Worm (Caenorhabditis elegans): ENCODE results near the gene F21F8.5.

F21F8.5 gene

DNA sequence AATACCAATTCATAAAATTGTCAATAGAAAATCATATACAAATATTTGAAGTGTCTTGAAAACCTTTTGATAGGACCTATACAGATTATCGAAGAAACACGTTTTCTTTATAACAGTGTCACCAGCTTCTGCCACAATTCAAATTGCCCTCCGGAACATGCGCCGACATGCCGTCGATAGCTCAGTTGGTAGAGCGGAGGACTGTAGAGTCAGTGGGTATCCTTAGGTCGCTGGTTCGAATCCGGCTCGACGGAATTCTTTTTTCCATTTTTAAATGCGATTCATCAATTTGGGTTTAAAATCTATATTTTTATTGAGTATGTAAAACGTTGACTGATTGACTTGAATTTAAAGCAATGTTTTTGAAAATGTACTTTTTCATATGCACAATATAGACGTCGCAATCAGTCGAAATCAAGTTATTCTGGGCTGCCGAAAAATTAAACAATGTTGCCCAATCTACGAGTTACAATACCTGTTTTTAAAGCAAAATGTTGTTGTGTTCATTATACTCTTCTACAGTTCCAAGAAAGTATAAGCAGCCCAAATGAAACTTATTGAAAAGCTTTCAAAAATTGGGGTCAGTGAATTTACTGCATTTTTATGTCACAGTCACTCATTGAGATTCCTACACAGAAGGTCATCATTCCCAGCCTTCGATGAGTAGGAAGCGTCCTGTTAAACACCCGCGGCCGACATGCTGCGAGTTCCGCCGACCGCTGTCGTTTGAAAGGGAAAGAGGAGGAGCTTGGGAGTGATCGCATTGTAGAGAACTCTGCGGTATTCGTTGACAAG lies 18.6 kb downstream of the F21F8.5 start (continued):
- TF ChIP-seq F26F4.8 (GFP tag; conservative IDR thresholded peaks at IDR 0.05) (0 out of 2 replicates have a peak, but pooled peaks have one; percentile 33), F49E8.2 (tag; optimal IDR thresholded peaks at IDR 0.05; ENCODE audit: borderline replicate concordance) (peak; percentile 92), ceh-32 (tag; optimal IDR thresholded peaks at IDR 0.05; ENCODE audit: poor library complexity) (no peak), Y105C5A.15 (GFP tag; IDR thresholded peaks at IDR 0.05) (no peak), unc-130 (GFP tag; optimal IDR thresholded peaks at IDR 0.05) (peak; percentile 29), unc-39 (tag; optimal IDR thresholded peaks at IDR 0.05) (no peak), ZK546.5 (tag; optimal IDR thresholded peaks at IDR 0.05) (no peak), ztf-11 (tag; optimal IDR thresholded peaks at IDR 0.05) (no peak), pha-4 (GFP tag; IDR thresholded peaks at IDR 0.05) (peak; percentile 57; the same call in 1 of the 2 replicates), pha-4 (tag; optimal IDR thresholded peaks at IDR 0.05) (no peak), R02D3.7 (tag; optimal IDR thresholded peaks at IDR 0.05) (peak; percentile 16), lin-38 (GFP tag; IDR thresholded peaks at IDR 0.05) (peak; percentile 57), nhr-28 (tag; optimal IDR thresholded peaks at IDR 0.05) (no peak), egl-43 (GFP tag; IDR thresholded peaks at IDR 0.05) (no peak; the same call in none of the 2 replicates), ama-1 (optimal IDR thresholded peaks at IDR 0.05) (peak; percentile 97), nhr-111 (GFP tag; optimal IDR thresholded peaks at IDR 0.05) (peak; percentile 54), zfp-3 (GFP tag; conservative IDR thresholded peaks at IDR 0.05) (no peak), cey-2 (tag; optimal IDR thresholded peaks at IDR 0.05; ENCODE audit: borderline replicate concordance, insufficient read depth) (no peak), spr-3 (GFP tag; optimal IDR thresholded peaks at IDR 0.05) (no peak), lin-13 (GFP tag; optimal IDR thresholded peaks at IDR 0.05) (peak; percentile 72), dpl-1 (GFP tag; optimal IDR thresholded peaks at IDR 0.05) (no peak), lsy-2 (tag; optimal IDR thresholded peaks at IDR 0.05) (peak in 1 of 2 experiments; percentile 65), arid-1 (GFP tag; conservative IDR thresholded peaks at IDR 0.05) (peak; percentile 36; the same call in 1 of the 2 replicates), madf-5 (GFP tag; IDR thresholded peaks at IDR 0.05) (no peak), mes-2 (tag; optimal IDR thresholded peaks at IDR 0.05; ENCODE audit: poor library complexity, severe bottlenecking) (peak; percentile 87), nhr-76 (tag; optimal IDR thresholded peaks at IDR 0.05) (no peak), spr-1 (tag; optimal IDR thresholded peaks at IDR 0.05) (no peak), zip-2 (tag; optimal IDR thresholded peaks at IDR 0.05) (peak; percentile 25), skn-1 (tag; optimal IDR thresholded peaks at IDR 0.05) (no peak), lin-39 (tag; optimal IDR thresholded peaks at IDR 0.05) (no peak), lim-7 (GFP tag; IDR thresholded peaks at IDR 0.05) (0 out of 2 replicates have a peak, but pooled peaks have one; percentile 43), ztf-7 (tag; optimal IDR thresholded peaks at IDR 0.05) (no peak), zag-1 (tag; optimal IDR thresholded peaks at IDR 0.05) (no peak), zfp-2 (tag; optimal IDR thresholded peaks at IDR 0.05) (no peak), dmd-6 (GFP tag; IDR thresholded peaks at IDR 0.05) (peak; percentile 41), Y5F2A.4 (GFP tag; optimal IDR thresholded peaks at IDR 0.05) (no peak), nhr-102 (tag; optimal IDR thresholded peaks at IDR 0.05) (no peak), mxl-2 (GFP tag; conservative IDR thresholded peaks at IDR 0.05) (no peak), fos-1 (tag; optimal IDR thresholded peaks at IDR 0.05) (no peak), T20F7.1 (GFP tag; optimal IDR thresholded peaks at IDR 0.05) (peak; percentile 53), sdz-12 (GFP tag; optimal IDR thresholded peaks at IDR 0.05) (no peak), nhr-48 (tag; optimal IDR thresholded peaks at IDR 0.05) (peak; percentile 73), madf-9 (GFP tag; conservative IDR thresholded peaks at IDR 0.05) (no peak), F37D6.2 (tag; optimal IDR thresholded peaks at IDR 0.05) (no peak), lin-1 (GFP tag; IDR thresholded peaks at IDR 0.05) (peak; percentile 51; the same call in 1 of the 2 replicates), D1046.2 (GFP tag; IDR thresholded peaks at IDR 0.05) (no peak), ZK337.2 (GFP tag; IDR thresholded peaks at IDR 0.05) (no peak), jun-1 (tag; optimal IDR thresholded peaks at IDR 0.05) (peak; percentile 31), duxl-1 (tag; optimal IDR thresholded peaks at IDR 0.05; ENCODE audit: poor library complexity) (peak; percentile 80), nhr-77 (tag; optimal IDR thresholded peaks at IDR 0.05) (no peak)

Measured in whole organism, L4 larva.